Worm (Caenorhabditis elegans) whole organism, L3 larva: ENCODE data around the gene frpr-2.

Experiments
- ceh-28 ChIP-seq: fragments of 150-350 bp; optimal IDR thresholded peaks from 2 replicates; lab custom pipeline; 2014; ENCODE audit warnings: missing biosample characterization, missing genetic modification reagents, missing genetic modification characterization
- elt-2 ChIP-seq: sonication (generic microtip); optimal IDR thresholded peaks from 2 replicates; lab custom pipeline; 2016; ENCODE audit warnings: missing genetic modification reagents, mild to moderate bottlenecking, missing genetic modification characterization, missing compliant biosample characterization
- fkh-10 ChIP-seq: sonication (generic microtip); optimal IDR thresholded peaks from 2 replicates; lab custom pipeline; 2017; ENCODE audit warnings: missing biosample characterization, missing genetic modification reagents, missing genetic modification characterization
- fos-1 ChIP-seq: fragments of 150-350 bp; optimal IDR thresholded peaks from 2 replicates; lab custom pipeline; 2014; ENCODE audit warnings: missing biosample characterization, missing genetic modification characterization
- mml-1 ChIP-seq: fragments of 150-350 bp; sonication (generic microtip); optimal IDR thresholded peaks from 3 replicates; lab custom pipeline; 2014; ENCODE audit warnings: missing biosample characterization, missing genetic modification characterization
- nhr-12 ChIP-seq: fragments of 150-350 bp; optimal IDR thresholded peaks from 2 replicates; lab custom pipeline; 2014; ENCODE audit warnings: missing biosample characterization, missing genetic modification characterization
- nhr-76 ChIP-seq: fragments of 150-350 bp; sonication (generic microtip); optimal IDR thresholded peaks from 5 replicates; lab custom pipeline; 2014; ENCODE audit warnings: missing biosample characterization, missing genetic modification characterization
- tbx-2 ChIP-seq: sonication (generic microtip); optimal IDR thresholded peaks from 2 replicates; lab custom pipeline; 2016; ENCODE audit warnings: mild to moderate bottlenecking, missing genetic modification characterization, missing compliant biosample characterization
- ztf-11 ChIP-seq: fragments of 150-350 bp; optimal IDR thresholded peaks from 2 replicates; lab custom pipeline; 2014; ENCODE audit warnings: missing biosample characterization, missing genetic modification characterization

ce11 chrX:12935694-12936093 lies 29.6 kb upstream of the frpr-2 start:
- TF ChIP-seq elt-2 (no peak), tbx-2 (tag; lab: Kevin White, UChicago) (no peak), ztf-11 (tag; lab: Kevin White, UChicago) (no peak), fos-1 (no peak), nhr-76 (tag; lab: Kevin White, UChicago) (no peak), nhr-12 (tag; lab: Kevin White, UChicago) (no peak), ceh-28 (tag; lab: Kevin White, UChicago) (no peak), fkh-10 (GFP tag; lab: Kevin White, UChicago) (no peak), mml-1 (no peak)
